Worm (Caenorhabditis elegans) whole organism, L2 larva: ENCODE data around the gene F42A10.9.

Source experiments
- mab-5 ChIP-seq: fragments of 150-350 bp; optimal IDR thresholded peaks from 2 replicates; lab custom pipeline; 2014; ENCODE audit warnings: missing biosample characterization, missing genetic modification characterization
- skn-1 ChIP-seq: sonication (generic microtip); optimal IDR thresholded peaks from 2 replicates; lab custom pipeline; 2017; ENCODE audit warnings: missing biosample characterization, missing genetic modification characterization
- sma-3 ChIP-seq: sonication (generic microtip); optimal IDR thresholded peaks from 2 replicates; lab custom pipeline; 2016; ENCODE audit warnings: missing genetic modification reagents, missing genetic modification characterization, missing compliant biosample characterization
- ztf-11 ChIP-seq: sonication (generic microtip); optimal IDR thresholded peaks from 2 replicates; lab custom pipeline; 2017; ENCODE audit warnings: missing biosample characterization, missing genetic modification characterization

DNA sequence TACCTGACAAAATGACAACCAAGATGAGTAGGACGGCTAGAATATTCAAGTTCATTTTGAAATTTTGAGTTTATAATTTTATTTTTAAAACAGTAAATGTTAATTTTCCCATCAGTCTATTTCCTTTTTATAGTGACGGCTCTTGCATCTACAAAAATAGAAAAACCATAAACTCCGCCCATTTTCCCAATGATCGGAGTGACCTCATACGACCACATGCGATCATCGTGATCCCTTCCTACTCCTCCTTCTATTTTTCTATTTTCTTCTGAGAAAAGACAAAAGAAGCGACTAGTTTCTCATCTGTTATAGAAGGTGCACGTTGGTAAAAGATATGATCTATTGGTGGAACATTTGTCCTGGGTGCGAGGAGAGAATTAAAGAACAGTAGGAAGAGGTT lies 51.1 kb downstream of the F42A10.9 start, which contains the start of gene C23G10.11:
- TF ChIP-seq ztf-11 (tag; lab: Kevin White, UChicago) (no peak), sma-3 (no peak), skn-1 (tag; lab: Kevin White, UChicago) (no peak), mab-5 (tag; lab: Kevin White, UChicago) (no peak)
